Fruit fly (Drosophila melanogaster) whole organism, pupa: ENCODE measurements around the gene CG34179.

Source experiments
- CG17806 ChIP-seq: fragments of 200-800 bp; sonication (Bioruptor generic); optimal IDR thresholded peaks from 2 replicates; lab custom pipeline; 2018; ENCODE audit warnings: missing biosample characterization, mild to moderate bottlenecking, missing genetic modification characterization, moderate library complexity
- CG32121 ChIP-seq: fragments of 200-800 bp; sonication (Bioruptor generic); IDR thresholded peaks from 2 replicates; pipeline ENCODE4 v1.3.6; 2022; ENCODE audit warnings: missing biosample characterization, missing genetic modification characterization
- Pif1B ChIP-seq: fragments of 200-800 bp; sonication (Bioruptor generic); optimal IDR thresholded peaks from 3 replicates; lab custom pipeline; 2016; ENCODE audit warnings: missing biosample characterization, missing genetic modification characterization

dm6 chr2L:6047528-6048160 lies 862 bp downstream of the CG34179 start, which contains the start of gene IPIP:
- no peak for TF ChIP-seq CG32121
- TF ChIP-seq CG17806 (tag; lab: Kevin White, UChicago) = no peak
- peak; percentile 17 for TF ChIP-seq Pif1B
